Worm (Caenorhabditis elegans) whole organism, mixed stage, embryonic: Measurements from ENCODE around the gene F18G5.6.

Source experiments
- bed-3 ChIP-seq: fragments of 200-800 bp; sonication (Bioruptor generic); optimal IDR thresholded peaks from 3 replicates; lab custom pipeline; 2018; ENCODE audit warnings: mild to moderate bottlenecking, missing genetic modification characterization, moderate library complexity, missing compliant biosample characterization
- blmp-1 ChIP-seq: fragments of 150-350 bp; optimal IDR thresholded peaks from 2 replicates; lab custom pipeline; 2014; ENCODE audit warnings: missing biosample characterization, missing genetic modification characterization
- ceh-83 ChIP-seq: fragments of 200-800 bp; sonication (Bioruptor generic); optimal IDR thresholded peaks from 2 replicates; lab custom pipeline; 2018; ENCODE audit warnings: mild to moderate bottlenecking, missing genetic modification characterization, missing compliant biosample characterization
- cnd-1 ChIP-seq: fragments of 200-800 bp; sonication (Bioruptor generic); optimal IDR thresholded peaks from 2 replicates; lab custom pipeline; 2018; ENCODE audit warnings: mild to moderate bottlenecking, missing genetic modification characterization, missing compliant biosample characterization
- elt-1 ChIP-seq: sonication (generic microtip); optimal IDR thresholded peaks from 2 replicates; lab custom pipeline; 2017; ENCODE audit warnings: missing genetic modification characterization, mild to moderate bottlenecking, missing compliant biosample characterization, antibody characterized with exemption, moderate library complexity, borderline replicate concordance; ENCODE audit not compliant: insufficient read depth
- elt-3 ChIP-seq: fragments of 150-350 bp; optimal IDR thresholded peaks from 2 replicates; lab custom pipeline; 2014; ENCODE audit warnings: missing biosample characterization, missing genetic modification characterization
- flh-1 ChIP-seq: fragments of 200-800 bp; sonication (Bioruptor generic); optimal IDR thresholded peaks from 2 replicates; lab custom pipeline; 2018; ENCODE audit warnings: mild to moderate bottlenecking, missing genetic modification characterization, moderate library complexity, missing compliant biosample characterization
- lin-13 ChIP-seq: fragments of 150-350 bp; optimal IDR thresholded peaks from 2 replicates; lab custom pipeline; 2014; ENCODE audit warnings: missing biosample characterization, missing genetic modification characterization
- lin-32 ChIP-seq: fragments of 200-800 bp; sonication (Bioruptor generic); optimal IDR thresholded peaks from 2 replicates; lab custom pipeline; 2018; ENCODE audit warnings: mild to moderate bottlenecking, missing genetic modification characterization, missing compliant biosample characterization
- mab-5 ChIP-seq: fragments of 150-350 bp; optimal IDR thresholded peaks from 2 replicates; lab custom pipeline; 2014; ENCODE audit warnings: missing biosample characterization, missing genetic modification characterization
- mls-2 ChIP-seq: sonication (generic microtip); optimal IDR thresholded peaks from 2 replicates; lab custom pipeline; 2016; ENCODE audit warnings: mild to moderate bottlenecking, missing genetic modification characterization, moderate library complexity, missing compliant biosample characterization
- nhr-12 ChIP-seq: fragments of 150-350 bp; optimal IDR thresholded peaks from 2 replicates; lab custom pipeline; 2014; ENCODE audit warnings: missing biosample characterization, missing genetic modification characterization
- nhr-237 ChIP-seq: fragments of 150-350 bp; optimal IDR thresholded peaks from 2 replicates; lab custom pipeline; 2014; ENCODE audit warnings: missing biosample characterization, missing genetic modification characterization
- nhr-28 ChIP-seq: fragments of 150-350 bp; optimal IDR thresholded peaks from 2 replicates; lab custom pipeline; 2014; ENCODE audit warnings: missing biosample characterization, missing genetic modification characterization
- nhr-76 ChIP-seq: sonication (generic microtip); optimal IDR thresholded peaks from 2 replicates; lab custom pipeline; 2017; ENCODE audit warnings: missing biosample characterization, missing genetic modification characterization
- pha-4 ChIP-seq: fragments of 150-350 bp; optimal IDR thresholded peaks from 2 replicates; lab custom pipeline; 2018; ENCODE audit warnings: missing biosample characterization, missing genetic modification reagents, missing genetic modification characterization
- tbx-8 ChIP-seq: fragments of 200-800 bp; sonication (Bioruptor generic); optimal IDR thresholded peaks from 2 replicates; lab custom pipeline; 2018; ENCODE audit warnings: mild to moderate bottlenecking, missing genetic modification characterization, moderate library complexity, missing compliant biosample characterization
- zip-8 ChIP-seq: fragments of 150-350 bp; optimal IDR thresholded peaks from 2 replicates; lab custom pipeline; 2014; ENCODE audit warnings: missing biosample characterization, missing genetic modification characterization

Gene F18G5.6

DNA sequence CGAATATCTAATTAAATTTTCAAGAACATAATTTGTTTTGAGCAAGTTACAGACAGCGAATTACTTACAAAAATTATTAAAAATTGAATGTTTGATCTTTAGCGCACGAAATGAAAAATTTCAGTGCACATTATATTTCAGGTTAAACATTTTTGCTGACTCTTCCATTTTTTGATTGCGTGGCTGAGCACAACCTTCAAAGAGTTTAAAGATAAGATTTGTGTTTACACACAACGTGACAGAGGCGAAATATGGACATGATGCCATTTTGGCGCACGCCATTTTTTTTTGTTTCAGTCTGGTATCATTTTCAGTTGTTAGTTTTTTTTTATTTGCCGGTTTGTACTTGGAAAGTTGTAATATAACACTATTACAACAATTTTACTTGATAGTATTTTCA lies 51.5 kb downstream of the F18G5.6 start:
- TF ChIP-seq mls-2 (no peak), cnd-1 (tag; lab: Kevin White, UChicago) (no peak), nhr-28 (tag; lab: Kevin White, UChicago) (no peak), flh-1 (GFP tag; lab: Kevin White, UChicago) (no peak), blmp-1 (tag; lab: Kevin White, UChicago) (no peak), elt-3 (tag; lab: Kevin White, UChicago) (no peak), bed-3 (GFP tag; lab: Kevin White, UChicago) (no peak), zip-8 (tag; lab: Kevin White, UChicago) (no peak), lin-32 (GFP tag; lab: Kevin White, UChicago) (no peak), nhr-12 (tag; lab: Kevin White, UChicago) (no peak), ceh-83 (GFP tag; lab: Kevin White, UChicago) (no peak), nhr-237 (tag; lab: Kevin White, UChicago) (no peak), nhr-76 (no peak), lin-13 (no peak), elt-1 (tag; lab: Kevin White, UChicago) (no peak), pha-4 (tag; lab: Kevin White, UChicago) (no peak), mab-5 (tag; lab: Kevin White, UChicago) (no peak), tbx-8 (no peak)
